Fruit fly (Drosophila melanogaster): Measurements from ENCODE around the gene CG43198.

DNA sequence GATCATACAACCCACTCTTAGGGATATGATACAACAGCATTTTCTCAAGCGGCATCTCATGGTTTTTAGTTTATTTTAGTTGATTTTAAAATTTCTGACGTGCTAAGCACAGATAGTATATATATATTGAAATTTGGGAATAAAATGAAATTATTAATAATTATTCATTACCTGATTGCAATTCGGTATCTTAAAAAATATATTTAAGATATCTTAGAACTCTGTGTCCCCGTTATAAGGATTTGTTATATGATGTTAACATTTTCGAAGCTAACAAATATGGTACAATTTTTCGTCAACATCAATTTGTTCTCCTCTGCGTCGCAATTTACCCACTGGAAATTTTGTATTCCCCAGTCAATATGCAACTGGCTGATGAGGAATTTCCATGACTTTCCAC is at the start of gene CG43198:
- TF ChIP-seq gl (tag; optimal IDR thresholded peaks at IDR 0.05) (no peak), CG14655 (GFP tag; optimal IDR thresholded peaks at IDR 0.05) (no peak), CG13204 (GFP tag; optimal IDR thresholded peaks at IDR 0.05) (no peak), D1 (tag; optimal IDR thresholded peaks at IDR 0.05) (no peak), Snoo (tag; optimal IDR thresholded peaks at IDR 0.05) (no peak), rn (GFP tag; IDR thresholded peaks at IDR 0.05) (no peak), EcR (GFP tag; optimal IDR thresholded peaks at IDR 0.05) (no peak), CG32121 (GFP tag; IDR thresholded peaks at IDR 0.05) (no peak), CG4496 (GFP tag; IDR thresholded peaks at IDR 0.05) (no peak), CG17806 (tag; optimal IDR thresholded peaks at IDR 0.05) (no peak), CG15710 (tag; optimal IDR thresholded peaks at IDR 0.05) (no peak), CG34367 (tag; optimal IDR thresholded peaks at IDR 0.05) (no peak), Pif1A (GFP tag; optimal IDR thresholded peaks at IDR 0.05) (no peak)

Data from whole organism, pupa.